Fruit fly (Drosophila melanogaster) whole organism, embryonic: ENCODE data around the gene APC4.
A peak's percentile ranks its signal among the peaks of the same experiment; 100 is the strongest.

Source experiments
- Atf6 ChIP-seq: fragments of 200-800 bp; sonication (Bioruptor generic); IDR thresholded peaks from 2 replicates; pipeline ENCODE4 v1.3.6; 2022; ENCODE audit warnings: missing biosample characterization, missing genetic modification characterization
- CG11085 ChIP-seq: fragments of 200-800 bp; sonication (Bioruptor generic); IDR thresholded peaks from 2 replicates; pipeline ENCODE4 v1.3.6; 2022; ENCODE audit warnings: missing biosample characterization, missing genetic modification characterization
- CG11504 ChIP-seq: fragments of 200-800 bp; sonication (Bioruptor generic); optimal IDR thresholded peaks from 3 replicates; lab custom pipeline; 2019; ENCODE audit warnings: missing biosample characterization, mild to moderate bottlenecking, missing genetic modification characterization, moderate library complexity
- CG11696 ChIP-seq: fragments of 200-800 bp; sonication (Bioruptor generic); IDR thresholded peaks from 2 replicates; pipeline ENCODE4 v1.3.6; 2022; ENCODE audit warnings: missing biosample characterization, missing genetic modification characterization
- CG12391 ChIP-seq: fragments of 200-800 bp; sonication (Bioruptor generic); optimal IDR thresholded peaks from 3 replicates; lab custom pipeline; 2018; ENCODE audit warnings: missing biosample characterization, mild to moderate bottlenecking, missing genetic modification characterization, moderate library complexity
- CG13296 ChIP-seq: fragments of 200-800 bp; sonication (Bioruptor generic); optimal IDR thresholded peaks from 3 replicates; lab custom pipeline; 2018; ENCODE audit warnings: missing biosample characterization, mild to moderate bottlenecking, missing genetic modification characterization
- CG13775 ChIP-seq: fragments of 200-800 bp; sonication (Bioruptor generic); optimal IDR thresholded peaks from 3 replicates; lab custom pipeline; 2017; ENCODE audit warnings: missing biosample characterization, mild to moderate bottlenecking, missing genetic modification characterization
- CG14710 ChIP-seq: fragments of 200-800 bp; sonication (Bioruptor generic); optimal IDR thresholded peaks from 3 replicates; lab custom pipeline; 2019; ENCODE audit warnings: missing biosample characterization, mild to moderate bottlenecking, missing genetic modification characterization, moderate library complexity
- CG1602 ChIP-seq: fragments of 200-800 bp; sonication (Bioruptor generic); optimal IDR thresholded peaks from 3 replicates; lab custom pipeline; 2016; ENCODE audit warnings: missing biosample characterization, missing genetic modification characterization
- CG1603 ChIP-seq: fragments of 200-800 bp; sonication (Bioruptor generic); optimal IDR thresholded peaks from 2 replicates; lab custom pipeline; 2019; ENCODE audit warnings: missing biosample characterization, mild to moderate bottlenecking, missing genetic modification characterization, moderate library complexity
- CG1647 ChIP-seq: fragments of 200-800 bp; sonication (Bioruptor generic); optimal IDR thresholded peaks from 3 replicates; lab custom pipeline; 2016; ENCODE audit warnings: missing biosample characterization, missing genetic modification characterization
- CG16863 ChIP-seq: fragments of 200-800 bp; sonication (Bioruptor generic); optimal IDR thresholded peaks from 3 replicates; lab custom pipeline; 2016; ENCODE audit warnings: missing biosample characterization, missing genetic modification characterization
- CG18619 ChIP-seq: fragments of 200-800 bp; sonication (Bioruptor generic); optimal IDR thresholded peaks from 3 replicates; lab custom pipeline; 2017; ENCODE audit warnings: missing biosample characterization, mild to moderate bottlenecking, missing genetic modification characterization
- CG2712 ChIP-seq: fragments of 200-800 bp; optimal IDR thresholded peaks from 3 replicates; lab custom pipeline; 2019; ENCODE audit warnings: missing biosample characterization, mild to moderate bottlenecking, missing genetic modification characterization, moderate library complexity
- CG30403 ChIP-seq: fragments of 200-800 bp; sonication (Bioruptor generic); optimal IDR thresholded peaks from 3 replicates; lab custom pipeline; 2016; ENCODE audit warnings: missing biosample characterization, missing genetic modification characterization
- CG3163 ChIP-seq: fragments of 200-800 bp; sonication (Bioruptor generic); optimal IDR thresholded peaks from 3 replicates; lab custom pipeline; 2016; ENCODE audit warnings: missing biosample characterization, missing genetic modification characterization
- CG3407 ChIP-seq: fragments of 200-800 bp; sonication (Bioruptor generic); optimal IDR thresholded peaks from 2 replicates; lab custom pipeline; 2018; ENCODE audit warnings: missing biosample characterization, mild to moderate bottlenecking, missing genetic modification characterization
- CG7372 ChIP-seq: fragments of 200-800 bp; sonication (Bioruptor generic); IDR thresholded peaks from 2 replicates; pipeline ENCODE4 v1.3.6; 2022; ENCODE audit warnings: missing biosample characterization, missing genetic modification characterization
- CG7556 ChIP-seq: fragments of 200-800 bp; sonication (Bioruptor generic); optimal IDR thresholded peaks from 2 replicates; lab custom pipeline; 2017; ENCODE audit warnings: missing biosample characterization, mild to moderate bottlenecking, missing genetic modification characterization
- CG7839 ChIP-seq: fragments of 200-800 bp; sonication (Bioruptor generic); optimal IDR thresholded peaks from 3 replicates; lab custom pipeline; 2018; ENCODE audit warnings: missing biosample characterization, mild to moderate bottlenecking, missing genetic modification characterization, moderate library complexity
- CoRest ChIP-seq: fragments of 200-800 bp; sonication (Bioruptor generic); optimal IDR thresholded peaks from 3 replicates; lab custom pipeline; 2018; ENCODE audit warnings: missing biosample characterization, mild to moderate bottlenecking, missing genetic modification characterization, moderate library complexity
- D ChIP-seq, 2 experiments: fragments of 200-800 bp in 1 of 2; fragments of >200 bp in 1 of 2; sonication (Bioruptor generic) in 1 of 2; optimal IDR thresholded peaks; 2 replicates in 1 of 2; 3 replicates in 1 of 2; lab custom pipeline; 2017; ENCODE audit warnings: mild to moderate bottlenecking in 1 of 2, missing biosample characterization in 1 of 2, missing genetic modification characterization in 1 of 2, missing genetic modification reagents in 1 of 2
- Dll ChIP-seq: fragments of 200-800 bp; sonication (Bioruptor generic); IDR thresholded peaks from 4 replicates; pipeline ENCODE4 v1.3.6; 2022; ENCODE audit warnings: missing biosample characterization, missing genetic modification characterization; ENCODE audit not compliant: partially characterized antibody
- Fer1 ChIP-seq: fragments of 200-800 bp; sonication (Bioruptor generic); optimal IDR thresholded peaks from 2 replicates; lab custom pipeline; 2017; ENCODE audit warnings: missing biosample characterization, mild to moderate bottlenecking, missing genetic modification characterization
- Gug ChIP-seq: fragments of 200-800 bp; sonication (Bioruptor generic); IDR thresholded peaks from 4 replicates; pipeline ENCODE4 v1.3.6; 2022; ENCODE audit warnings: missing biosample characterization, missing genetic modification characterization
- Med ChIP-seq: fragments of 200-800 bp; sonication (Bioruptor generic); peaks from one replicate; lab custom pipeline; 2016; ENCODE audit warnings: missing biosample characterization, missing genetic modification characterization, mild to moderate bottlenecking, inconsistent platforms, moderate library complexity
- Myb ChIP-seq: fragments of 200-800 bp; sonication (Bioruptor generic); optimal IDR thresholded peaks from 2 replicates; lab custom pipeline; 2016; ENCODE audit warnings: missing biosample characterization, missing genetic modification characterization
- Side ChIP-seq: fragments of 200-800 bp; sonication (Bioruptor generic); optimal IDR thresholded peaks from 2 replicates; lab custom pipeline; 2016; ENCODE audit warnings: missing biosample characterization, missing genetic modification characterization
- Six4 ChIP-seq: fragments of 200-800 bp; sonication (Bioruptor generic); optimal IDR thresholded peaks from 2 replicates; lab custom pipeline; 2016; ENCODE audit warnings: missing biosample characterization, missing genetic modification characterization
- amos ChIP-seq: fragments of 200-800 bp; sonication (Bioruptor generic); IDR thresholded peaks from 2 replicates; pipeline ENCODE4 v1.3.6; 2022; ENCODE audit warnings: missing biosample characterization, missing genetic modification characterization; ENCODE audit not compliant: partially characterized antibody
- bcd ChIP-seq: fragments of 200-800 bp; sonication (Bioruptor generic); optimal IDR thresholded peaks from 2 replicates; lab custom pipeline; 2017; ENCODE audit warnings: missing biosample characterization, mild to moderate bottlenecking, missing genetic modification characterization
- ci ChIP-seq: fragments of 200-800 bp; sonication (Bioruptor generic); IDR thresholded peaks from 3 replicates; pipeline ENCODE4 v1.3.6; 2022; ENCODE audit warnings: missing biosample characterization, missing genetic modification characterization
- crp ChIP-seq, 2 experiments: fragments of 200-800 bp; sonication (Bioruptor generic); optimal IDR thresholded peaks; 2 replicates in 1 of 2; 3 replicates in 1 of 2; lab custom pipeline; 2017; ENCODE audit warnings: missing biosample characterization in 2 of 2, missing genetic modification characterization in 2 of 2, mild to moderate bottlenecking in 1 of 2, moderate library complexity in 1 of 2
- da ChIP-seq: fragments of 200-800 bp; sonication (Bioruptor generic); optimal IDR thresholded peaks from 2 replicates; lab custom pipeline; 2016; ENCODE audit warnings: missing biosample characterization, missing genetic modification characterization
- dan ChIP-seq: fragments of 200-800 bp; sonication (Bioruptor generic); IDR thresholded peaks from 2 replicates; pipeline ENCODE4 v1.3.6; 2022; ENCODE audit warnings: missing biosample characterization, missing genetic modification characterization
- dmrt11E ChIP-seq: fragments of 200-800 bp; sonication (Bioruptor generic); optimal IDR thresholded peaks from 3 replicates; lab custom pipeline; 2018; ENCODE audit warnings: missing biosample characterization, mild to moderate bottlenecking, missing genetic modification characterization, moderate library complexity
- dysf ChIP-seq: fragments of 200-800 bp; sonication (Bioruptor generic); IDR thresholded peaks from 3 replicates; pipeline ENCODE4 v1.3.6; 2022; ENCODE audit warnings: missing biosample characterization, missing genetic modification characterization
- fru ChIP-seq: fragments of >200 bp; optimal IDR thresholded peaks from 2 replicates; lab custom pipeline; 2017
- h ChIP-seq: fragments of >200 bp; optimal IDR thresholded peaks from 2 replicates; lab custom pipeline; 2017
- ind ChIP-seq: fragments of 200-800 bp; sonication (Bioruptor generic); optimal IDR thresholded peaks from 3 replicates; lab custom pipeline; 2016; ENCODE audit warnings: missing biosample characterization, missing genetic modification characterization
- ken ChIP-seq: fragments of 200-800 bp; sonication (Bioruptor generic); IDR thresholded peaks from 3 replicates; pipeline ENCODE4 v1.3.6; 2022; ENCODE audit warnings: missing biosample characterization, missing genetic modification characterization
- klu ChIP-seq: fragments of 200-800 bp; sonication (Bioruptor generic); IDR thresholded peaks from 2 replicates; pipeline ENCODE4 v1.3.6; 2022; ENCODE audit warnings: missing biosample characterization, missing genetic modification characterization
- mirr ChIP-seq: fragments of 200-800 bp; sonication (Bioruptor generic); optimal IDR thresholded peaks from 3 replicates; lab custom pipeline; 2018; ENCODE audit warnings: missing biosample characterization, mild to moderate bottlenecking, missing genetic modification characterization
- org-1 ChIP-seq: fragments of 200-800 bp; sonication (Bioruptor generic); optimal IDR thresholded peaks from 2 replicates; lab custom pipeline; 2017; ENCODE audit warnings: missing biosample characterization, missing genetic modification characterization
- pho ChIP-seq: fragments of 200-800 bp; sonication (Bioruptor generic); optimal IDR thresholded peaks from 2 replicates; lab custom pipeline; 2016; ENCODE audit warnings: missing biosample characterization, missing genetic modification characterization
- psq ChIP-seq: fragments of 200-800 bp; sonication (Bioruptor generic); optimal IDR thresholded peaks from 2 replicates; lab custom pipeline; 2017; ENCODE audit warnings: missing biosample characterization, missing genetic modification characterization
- row ChIP-seq: fragments of 200-800 bp; sonication (Bioruptor generic); IDR thresholded peaks from 3 replicates; pipeline ENCODE4 v1.3.6; 2022; ENCODE audit warnings: missing biosample characterization, missing genetic modification characterization
- twi ChIP-seq: fragments of 200-800 bp; optimal IDR thresholded peaks from 2 replicates; lab custom pipeline; 2019; ENCODE audit warnings: missing biosample characterization, mild to moderate bottlenecking, missing genetic modification characterization, moderate library complexity
- zfh2 ChIP-seq: fragments of 200-800 bp; sonication (Bioruptor generic); optimal IDR thresholded peaks from 2 replicates; lab custom pipeline; 2016; ENCODE audit warnings: missing biosample characterization, missing genetic modification characterization

APC4 gene

DNA sequence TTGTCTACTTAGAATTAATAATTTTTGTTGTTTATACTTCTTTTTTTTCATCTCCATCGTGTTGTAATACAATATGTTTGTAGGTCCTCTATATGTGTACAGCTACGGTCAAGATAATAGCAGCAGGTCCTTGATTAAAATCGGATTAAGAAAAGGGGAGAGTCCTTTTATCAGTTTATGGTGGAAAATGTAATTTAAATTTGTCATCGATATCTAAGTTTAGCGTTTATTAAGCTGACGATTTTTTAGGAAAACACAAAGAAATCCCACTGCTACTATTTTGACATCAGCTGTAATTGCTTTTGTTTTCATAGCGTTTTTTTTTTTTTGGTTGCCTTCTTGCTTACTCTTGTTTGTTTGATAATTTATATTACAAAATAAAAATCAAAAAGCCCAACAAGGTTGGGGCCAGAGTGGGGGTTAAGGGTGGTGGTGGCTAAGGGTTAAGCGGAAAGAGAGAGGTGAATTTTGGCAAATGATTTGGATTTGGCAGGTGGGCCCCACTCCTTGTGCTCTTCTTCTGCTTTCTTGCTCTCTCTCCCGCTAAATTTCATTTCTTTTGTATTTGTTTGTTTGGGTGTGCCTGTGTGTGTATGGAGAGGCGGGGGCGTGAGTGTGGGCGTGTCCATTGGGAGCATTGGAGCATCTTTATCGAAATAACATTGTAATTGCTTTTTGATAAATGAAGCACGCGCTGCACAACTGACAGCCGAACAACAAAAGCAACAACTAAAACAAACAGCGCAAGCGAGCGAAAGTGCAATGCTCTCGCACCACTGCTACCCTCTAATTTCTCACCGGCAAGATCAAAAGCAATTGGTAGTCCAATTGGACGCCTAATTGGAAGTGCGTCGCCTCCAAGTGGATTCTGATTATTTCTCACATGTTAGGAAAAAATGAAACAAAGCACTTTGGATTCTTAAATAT is 38.4 kb downstream of the APC4 start (continued):
- TF ChIP-seq CG14710 (tag; lab: Kevin White, UChicago), result peak; percentile 41
- peak; percentile 31 for TF ChIP-seq CoRest (tag; lab: Kevin White, UChicago)
- TF ChIP-seq CG18619 (GFP tag; lab: Kevin White, UChicago), result peak; percentile 5
- peak; percentile 29 for TF ChIP-seq bcd (GFP tag; lab: Kevin White, UChicago)
- peak; percentile 46 for TF ChIP-seq CG7556 (GFP tag; lab: Kevin White, UChicago)
- TF ChIP-seq CG16863 (GFP tag; lab: Kevin White, UChicago), result peak; percentile 0
- TF ChIP-seq h (lab: Kevin White, UChicago), result no peak
- TF ChIP-seq pho (GFP tag; lab: Kevin White, UChicago), result peak; percentile 6
- peak; percentile 7 for TF ChIP-seq Side (GFP tag; lab: Kevin White, UChicago)
- peak; percentile 37; the same call in 1 of the 2 replicates for TF ChIP-seq Atf6
- no peak for TF ChIP-seq dan (GFP tag; lab: Robert Waterston, UW)
- peak; percentile 64 for TF ChIP-seq CG7839 (tag; lab: Kevin White, UChicago)
- TF ChIP-seq CG11085 (GFP tag; lab: Robert Waterston, UW), result no peak
- TF ChIP-seq row, result peak; percentile 57
- no peak for TF ChIP-seq zfh2
- TF ChIP-seq fru, result no peak
- TF ChIP-seq CG2712, result peak; percentile 55
- peak; percentile 19 for TF ChIP-seq CG1647
- peak; percentile 36 for TF ChIP-seq CG30403 (GFP tag; lab: Kevin White, UChicago)
- TF ChIP-seq ken (GFP tag; lab: Robert Waterston, UW), result peak; percentile 41; the same call in 1 of the 3 replicates
- TF ChIP-seq Gug (GFP tag; lab: Robert Waterston, UW), result no peak
- no peak for TF ChIP-seq CG3163 (GFP tag; lab: Kevin White, UChicago)
- no peak for TF ChIP-seq CG1602 (GFP tag; lab: Kevin White, UChicago)
- peak; percentile 61; the same call in 2 of the 3 replicates for TF ChIP-seq dysf (GFP tag; lab: Robert Waterston, UW)
- TF ChIP-seq Myb (GFP tag; lab: Kevin White, UChicago), result no peak
- TF ChIP-seq CG3407 (GFP tag; lab: Kevin White, UChicago), result no peak
- TF ChIP-seq D (optimal IDR thresholded peaks at IDR 0.05; lab: Kevin White, UChicago), result no peak
- peak; percentile 37 for TF ChIP-seq D (GFP tag; optimal IDR thresholded peaks at IDR 0.05; lab: Kevin White, UChicago)
- peak; percentile 12; the same call in 1 of the 3 replicates for TF ChIP-seq ci (GFP tag; lab: Robert Waterston, UW)
- no peak for TF ChIP-seq psq
- no peak for TF ChIP-seq amos (GFP tag; lab: Robert Waterston, UW)
- no peak for TF ChIP-seq Dll (GFP tag; lab: Robert Waterston, UW)
- peak; percentile 11 for TF ChIP-seq dmrt11E
- TF ChIP-seq Fer1 (GFP tag; lab: Kevin White, UChicago), result peak; percentile 52
- TF ChIP-seq CG11504 (tag; lab: Kevin White, UChicago), result peak; percentile 70
- no peak for TF ChIP-seq twi (tag; lab: Kevin White, UChicago)
- TF ChIP-seq CG11696, result peak; percentile 87
- TF ChIP-seq CG13775 (GFP tag; lab: Kevin White, UChicago), result peak; percentile 12
- TF ChIP-seq ind, result peak; percentile 46
- TF ChIP-seq CG13296 (GFP tag; lab: Kevin White, UChicago), result peak; percentile 25
- TF ChIP-seq Med (GFP tag; lab: Kevin White, UChicago), result peak; percentile 86
- no peak for TF ChIP-seq crp (GFP tag; optimal IDR thresholded peaks at IDR 0.05; lab: Kevin White, UChicago)
- TF ChIP-seq Six4, result peak; percentile 32
- TF ChIP-seq org-1 (GFP tag; lab: Kevin White, UChicago), result peak; percentile 37
- peak; percentile 45 for TF ChIP-seq CG12391 (tag; lab: Kevin White, UChicago)
- no peak for TF ChIP-seq mirr (GFP tag; lab: Kevin White, UChicago)
- TF ChIP-seq CG1603 (tag; lab: Kevin White, UChicago), result peak; percentile 35
- 0 out of 2 replicates have a peak, but pooled peaks have one; percentile 12 for TF ChIP-seq CG7372 (GFP tag; lab: Robert Waterston, UW)
- no peak for TF ChIP-seq da (GFP tag; lab: Kevin White, UChicago)
- no peak for TF ChIP-seq klu (GFP tag; lab: Robert Waterston, UW)
